Worm (Caenorhabditis elegans) whole organism, L4/young adult: ENCODE measurements around the gene dpy-22.

Source experiments
- W03F9.2 ChIP-seq: fragments of 150-350 bp; optimal IDR thresholded peaks from 2 replicates; lab custom pipeline; 2014; ENCODE audit warnings: missing biosample characterization, missing genetic modification characterization
- dao-5 ChIP-seq: sonication (generic microtip); optimal IDR thresholded peaks from 2 replicates; lab custom pipeline; 2016; ENCODE audit warnings: missing genotype, missing genetic modification characterization, moderate library complexity, missing compliant biosample characterization
- him-1 ChIP-seq: sonication (generic microtip); optimal IDR thresholded peaks from 2 replicates; lab custom pipeline; 2016; ENCODE audit warnings: missing genotype, missing genetic modification reagents, missing genetic modification characterization, missing compliant biosample characterization

Gene dpy-22

ce11 chrX:9782389-9782939 is 39.6 kb downstream of the dpy-22 start:
- TF ChIP-seq dao-5 (tag; lab: Kevin White, UChicago) (no peak), W03F9.2 (no peak), him-1 (tag; lab: Kevin White, UChicago) (no peak)

- TF ChIP-seq W03F9.2 = no peak
- no peak for TF ChIP-seq dao-5 (tag; lab: Kevin White, UChicago)
- TF ChIP-seq him-1 (tag; lab: Kevin White, UChicago) = no peak
Observed at ce11 chrX:9777481-9777880, 44.6 kb downstream of the dpy-22 start, which contains the start of gene T09B9.5. TSS of gene T09B9.5 (plus strand) at chrX:9777781.

DNA sequence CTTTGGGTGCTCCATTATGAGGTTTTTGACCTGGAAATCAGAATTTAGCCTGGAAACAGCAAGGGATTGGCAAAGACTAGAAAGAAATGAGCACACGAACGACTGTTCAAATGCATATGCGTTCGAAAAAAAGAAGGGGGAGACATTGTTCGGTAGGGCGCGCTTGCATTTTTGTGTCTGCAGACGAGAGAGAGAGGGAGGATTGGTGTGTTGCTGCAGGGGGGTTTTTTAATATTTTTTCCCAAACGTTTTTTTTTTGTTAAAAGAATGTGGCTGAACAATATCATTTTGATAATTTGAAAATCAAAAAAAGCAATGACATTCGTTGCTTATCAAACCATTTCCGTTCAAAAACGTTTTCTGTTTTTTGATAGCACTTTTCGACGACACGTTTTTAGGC is 47.8 kb downstream of the dpy-22 start, which contains the start of gene T09B9.4:
T09B9.4 (minus strand) TSS at position 30 of the 400 bp plus-strand sequence.
- TF ChIP-seq W03F9.2 = no peak
- TF ChIP-seq him-1 (tag; lab: Kevin White, UChicago) = no peak
- no peak for TF ChIP-seq dao-5 (tag; lab: Kevin White, UChicago)

DNA sequence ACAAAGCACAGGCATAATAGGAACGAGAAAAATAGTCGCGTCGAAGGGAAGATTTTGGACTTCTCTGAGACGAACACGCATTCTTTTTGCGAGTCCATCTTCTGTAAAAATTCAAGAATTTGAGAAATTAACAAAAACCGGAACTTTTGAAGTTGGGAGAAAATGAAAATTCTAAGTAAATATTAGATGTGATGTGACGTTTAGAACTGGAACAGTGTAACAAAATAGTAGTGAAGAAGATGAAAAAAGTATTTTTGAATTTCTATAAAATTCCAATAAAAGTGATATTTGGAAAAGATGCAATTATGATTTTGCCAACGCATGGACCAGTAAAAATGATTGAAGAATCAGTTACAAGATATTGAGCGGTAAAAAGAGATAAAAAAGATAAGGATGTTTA is 57.3 kb downstream of the dpy-22 start, which contains the start of gene slc-17.9:
slc-17.9 (minus strand) TSS at position 101 of the 400 bp plus-strand sequence.
- TF ChIP-seq W03F9.2 (no peak), dao-5 (tag; lab: Kevin White, UChicago) (no peak), him-1 (tag; lab: Kevin White, UChicago) (no peak)

DNA sequence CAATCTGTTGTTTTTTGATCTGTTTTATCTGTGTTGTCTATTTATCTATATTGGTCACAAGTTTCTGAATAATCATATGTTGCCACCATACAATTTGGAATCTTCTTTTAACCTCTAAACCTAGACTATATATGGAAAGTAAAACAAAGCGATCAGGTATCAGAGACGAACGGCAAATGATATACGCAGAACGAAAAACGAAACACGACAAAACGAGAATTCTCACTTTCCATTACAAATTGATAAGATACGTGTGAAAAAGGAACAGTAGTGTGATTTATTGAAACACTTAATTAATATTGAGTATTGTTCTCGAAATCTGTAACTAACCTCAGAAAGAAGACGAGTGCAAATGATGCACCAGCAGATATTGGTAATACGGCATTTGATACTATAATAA is 58.2 kb downstream of the dpy-22 start:
- TF ChIP-seq W03F9.2 (no peak), dao-5 (tag; lab: Kevin White, UChicago) (no peak), him-1 (tag; lab: Kevin White, UChicago) (no peak)

- TF ChIP-seq dao-5 (tag; lab: Kevin White, UChicago) (no peak), him-1 (tag; lab: Kevin White, UChicago) (no peak), W03F9.2 (no peak)
Observed at ce11 chrX:9761266-9761665, 60.8 kb downstream of the dpy-22 start, which contains the start of gene T09B9.3. TSS of gene T09B9.3 (minus strand) at chrX:9761366.
